Fruit fly (Drosophila melanogaster) whole organism, embryonic: Measurements from ENCODE around the gene RpS26.
A peak's percentile ranks its signal among the peaks of the same experiment; 100 is the strongest.

Source experiments
- Asciz ChIP-seq: fragments of 200-800 bp; sonication (Bioruptor generic); optimal IDR thresholded peaks from 2 replicates; lab custom pipeline; 2017; ENCODE audit warnings: missing biosample characterization, mild to moderate bottlenecking, missing genetic modification characterization, missing genetic modification reagents
- Awh ChIP-seq: fragments of 200-800 bp; sonication (Bioruptor generic); IDR thresholded peaks from 2 replicates; pipeline ENCODE4, ENCODE4 v1.3.6; 2022; ENCODE audit warnings: missing biosample characterization, missing genetic modification characterization
- Bteb2 ChIP-seq: fragments of 200-800 bp; sonication (Bioruptor generic); optimal IDR thresholded peaks from 2 replicates; lab custom pipeline; 2016; ENCODE audit warnings: missing biosample characterization, missing genetic modification characterization
- CG10321 ChIP-seq: fragments of 200-800 bp; sonication (Bioruptor generic); IDR thresholded peaks from 2 replicates; pipeline ENCODE4 v1.3.6; 2022; ENCODE audit warnings: missing biosample characterization, missing genetic modification characterization
- CG10543 ChIP-seq: fragments of 200-800 bp; sonication (Bioruptor generic); optimal IDR thresholded peaks from 3 replicates; lab custom pipeline; 2017; ENCODE audit warnings: missing biosample characterization, mild to moderate bottlenecking, missing genetic modification characterization, moderate library complexity
- CG10565 ChIP-seq: fragments of 200-800 bp; sonication (Bioruptor generic); optimal IDR thresholded peaks from 3 replicates; lab custom pipeline; 2016; ENCODE audit warnings: missing biosample characterization, mild to moderate bottlenecking, missing genetic modification characterization
- CG11247 ChIP-seq: fragments of 200-800 bp; sonication (Bioruptor generic); IDR thresholded peaks from 2 replicates; pipeline ENCODE4 v1.3.6; 2022; ENCODE audit warnings: missing biosample characterization, missing genetic modification characterization
- CG11398 ChIP-seq: fragments of 200-800 bp; sonication (Bioruptor generic); optimal IDR thresholded peaks from 2 replicates; lab custom pipeline; 2016; ENCODE audit warnings: missing biosample characterization, missing genetic modification characterization
- CG11504 ChIP-seq: fragments of 200-800 bp; sonication (Bioruptor generic); optimal IDR thresholded peaks from 3 replicates; lab custom pipeline; 2019; ENCODE audit warnings: missing biosample characterization, mild to moderate bottlenecking, missing genetic modification characterization, moderate library complexity
- CG12071 ChIP-seq: fragments of 200-800 bp; sonication (Bioruptor generic); optimal IDR thresholded peaks from 3 replicates; lab custom pipeline; 2018; ENCODE audit warnings: missing biosample characterization, mild to moderate bottlenecking, missing genetic modification characterization
- CG12659 ChIP-seq: fragments of 200-800 bp; sonication (Bioruptor generic); optimal IDR thresholded peaks from 3 replicates; lab custom pipeline; 2017; ENCODE audit warnings: mild to moderate bottlenecking, missing biosample characterization, missing genetic modification reagents, missing genetic modification characterization
- CG14050 ChIP-seq: fragments of 200-800 bp; sonication (Bioruptor generic); IDR thresholded peaks from 3 replicates; pipeline ENCODE4 v1.3.6; 2022; ENCODE audit warnings: missing biosample characterization, missing genetic modification characterization
- CG14860 ChIP-seq: fragments of 200-800 bp; sonication (Bioruptor generic); IDR thresholded peaks from 3 replicates; pipeline ENCODE4 v1.3.6; 2022; ENCODE audit warnings: missing biosample characterization, missing genetic modification characterization; ENCODE audit not compliant: partially characterized antibody
- CG17802 ChIP-seq: fragments of 200-800 bp; sonication (Bioruptor generic); optimal IDR thresholded peaks from 2 replicates; lab custom pipeline; 2018; ENCODE audit warnings: missing biosample characterization, mild to moderate bottlenecking, missing genetic modification characterization, moderate library complexity
- CG18262 ChIP-seq: fragments of 200-800 bp; optimal IDR thresholded peaks from 3 replicates; lab custom pipeline; 2019; ENCODE audit warnings: missing biosample characterization, mild to moderate bottlenecking, missing genetic modification characterization, moderate library complexity
- CG2129 ChIP-seq: fragments of 200-800 bp; sonication (Bioruptor generic); IDR thresholded peaks from 2 replicates; pipeline ENCODE4 v1.3.6; 2022; ENCODE audit warnings: missing biosample characterization, missing genetic modification characterization; ENCODE audit not compliant: partially characterized antibody
- CG2199 ChIP-seq: fragments of 200-800 bp; sonication (Bioruptor generic); IDR thresholded peaks from 3 replicates; pipeline ENCODE4 v1.3.6; 2022; ENCODE audit warnings: missing biosample characterization, missing genetic modification characterization
- CG2875 ChIP-seq: fragments of 200-800 bp; sonication (Bioruptor generic); optimal IDR thresholded peaks from 2 replicates; lab custom pipeline; 2017; ENCODE audit warnings: missing biosample characterization, mild to moderate bottlenecking, missing genetic modification characterization, missing genetic modification reagents
- CG2889 ChIP-seq: fragments of 200-800 bp; sonication (Bioruptor generic); IDR thresholded peaks from 3 replicates; pipeline ENCODE4 v1.3.6; 2022; ENCODE audit warnings: missing biosample characterization, missing genetic modification characterization
- CG31365 ChIP-seq: fragments of 200-800 bp; sonication (Bioruptor generic); optimal IDR thresholded peaks from 2 replicates; lab custom pipeline; 2018; ENCODE audit warnings: missing biosample characterization, mild to moderate bottlenecking, missing genetic modification characterization
- CG3163 ChIP-seq: fragments of 200-800 bp; sonication (Bioruptor generic); optimal IDR thresholded peaks from 3 replicates; lab custom pipeline; 2016; ENCODE audit warnings: missing biosample characterization, missing genetic modification characterization
- CG33213 ChIP-seq: fragments of 200-800 bp; sonication (Bioruptor generic); optimal IDR thresholded peaks from 3 replicates; lab custom pipeline; 2016; ENCODE audit warnings: missing biosample characterization, missing genetic modification characterization
- CG3726 ChIP-seq: fragments of 200-800 bp; sonication (Bioruptor generic); IDR thresholded peaks from 3 replicates; pipeline ENCODE4, ENCODE4 v1.3.6; 2022; ENCODE audit warnings: missing biosample characterization, missing genetic modification characterization
- CG5245 ChIP-seq: fragments of 200-800 bp; sonication (Bioruptor generic); optimal IDR thresholded peaks from 3 replicates; lab custom pipeline; 2016; ENCODE audit warnings: missing biosample characterization, missing genetic modification characterization
- CG6654 ChIP-seq: fragments of 200-800 bp; sonication (Bioruptor generic); optimal IDR thresholded peaks from 2 replicates; lab custom pipeline; 2017; ENCODE audit warnings: missing biosample characterization, mild to moderate bottlenecking, missing genetic modification characterization
- CG8281 ChIP-seq: fragments of 200-800 bp; sonication (Bioruptor generic); optimal IDR thresholded peaks from 2 replicates; lab custom pipeline; 2018; ENCODE audit warnings: missing biosample characterization, mild to moderate bottlenecking, missing genetic modification characterization, moderate library complexity
- CG9215 ChIP-seq: fragments of 200-800 bp; sonication (Bioruptor generic); IDR thresholded peaks from 2 replicates; pipeline ENCODE4 v1.3.6; 2022; ENCODE audit warnings: missing biosample characterization, missing genetic modification characterization
- Chrac-16 ChIP-seq: fragments of 200-800 bp; sonication (Bioruptor generic); optimal IDR thresholded peaks from 3 replicates; lab custom pipeline; 2016; ENCODE audit warnings: missing biosample characterization, missing genetic modification characterization
- Ets65A ChIP-seq: fragments of 200-800 bp; sonication (Bioruptor generic); peaks from one replicate; lab custom pipeline; 2016; ENCODE audit warnings: missing biosample characterization, missing genetic modification characterization
- Fer1 ChIP-seq: fragments of 200-800 bp; sonication (Bioruptor generic); optimal IDR thresholded peaks from 2 replicates; lab custom pipeline; 2017; ENCODE audit warnings: missing biosample characterization, mild to moderate bottlenecking, missing genetic modification characterization
- Gsc ChIP-seq: fragments of 200-800 bp; sonication (Bioruptor generic); IDR thresholded peaks from 2 replicates; pipeline ENCODE4 v1.3.6; 2022; ENCODE audit warnings: missing biosample characterization, missing genetic modification characterization
- HLH54F ChIP-seq: fragments of 200-800 bp; sonication (Bioruptor generic); optimal IDR thresholded peaks from 3 replicates; lab custom pipeline; 2016; ENCODE audit warnings: missing biosample characterization, missing genetic modification characterization
- Hr3 ChIP-seq: fragments of 200-800 bp; sonication (Bioruptor generic); optimal IDR thresholded peaks from 3 replicates; lab custom pipeline; 2016; ENCODE audit warnings: missing biosample characterization, missing genetic modification characterization
- Med ChIP-seq: fragments of 200-800 bp; sonication (Bioruptor generic); peaks from one replicate; lab custom pipeline; 2016; ENCODE audit warnings: missing biosample characterization, missing genetic modification characterization, mild to moderate bottlenecking, inconsistent platforms, moderate library complexity
- Opbp ChIP-seq: fragments of 200-800 bp; sonication (Bioruptor generic); IDR thresholded peaks from 3 replicates; pipeline ENCODE4 v1.3.6; 2022; ENCODE audit warnings: missing biosample characterization, missing genetic modification characterization; ENCODE audit not compliant: partially characterized antibody
- bowl ChIP-seq: fragments of 200-800 bp; sonication (Bioruptor generic); IDR thresholded peaks from 2 replicates; pipeline ENCODE4 v1.3.6; 2022; ENCODE audit warnings: missing biosample characterization, missing genetic modification characterization
- cas ChIP-seq: fragments of 200-800 bp; sonication (Bioruptor generic); IDR thresholded peaks from 2 replicates; pipeline ENCODE4 v1.3.6; 2022; ENCODE audit warnings: missing biosample characterization, missing genetic modification characterization
- chif ChIP-seq, 2 experiments: fragments of 200-800 bp; sonication (Bioruptor generic); optimal IDR thresholded peaks; 3 replicates each; lab custom pipeline; 2016; ENCODE audit warnings: missing biosample characterization in 2 of 2, missing genetic modification characterization in 2 of 2
- dysf ChIP-seq: fragments of 200-800 bp; sonication (Bioruptor generic); IDR thresholded peaks from 3 replicates; pipeline ENCODE4 v1.3.6; 2022; ENCODE audit warnings: missing biosample characterization, missing genetic modification characterization
- emc ChIP-seq: fragments of 200-800 bp; sonication (Bioruptor generic); optimal IDR thresholded peaks from 2 replicates; lab custom pipeline; 2016; ENCODE audit warnings: missing biosample characterization, missing genetic modification characterization
- ewg ChIP-seq: fragments of 200-800 bp; sonication (Bioruptor generic); optimal IDR thresholded peaks from 3 replicates; lab custom pipeline; 2017; ENCODE audit warnings: mild to moderate bottlenecking, missing biosample characterization, missing genetic modification reagents, missing genetic modification characterization
- fd96Cb ChIP-seq: fragments of 200-800 bp; sonication (Bioruptor generic); optimal IDR thresholded peaks from 2 replicates; lab custom pipeline; 2018; ENCODE audit warnings: missing biosample characterization, mild to moderate bottlenecking, missing genetic modification characterization, moderate library complexity
- ftz-f1 ChIP-seq: fragments of 200-800 bp; sonication (Bioruptor generic); optimal IDR thresholded peaks from 2 replicates; lab custom pipeline; 2016; ENCODE audit warnings: missing biosample characterization, missing genetic modification characterization
- kah ChIP-seq: fragments of 200-800 bp; sonication (Bioruptor generic); optimal IDR thresholded peaks from 2 replicates; lab custom pipeline; 2018; ENCODE audit warnings: missing biosample characterization, mild to moderate bottlenecking, missing genetic modification characterization
- nau ChIP-seq: fragments of 200-800 bp; sonication (Bioruptor generic); optimal IDR thresholded peaks from 3 replicates; lab custom pipeline; 2017; ENCODE audit warnings: missing biosample characterization, mild to moderate bottlenecking, missing genetic modification characterization, missing genetic modification reagents
- repo ChIP-seq: fragments of 200-800 bp; sonication (Bioruptor generic); optimal IDR thresholded peaks from 2 replicates; lab custom pipeline; 2016; ENCODE audit warnings: missing biosample characterization, missing genetic modification characterization
- sens ChIP-seq: fragments of 200-800 bp; sonication (Bioruptor generic); peaks from one replicate; lab custom pipeline; 2016; ENCODE audit warnings: missing biosample characterization, missing genetic modification characterization
- sob ChIP-seq: fragments of 200-800 bp; sonication (Bioruptor generic); IDR thresholded peaks from 2 replicates; pipeline ENCODE4 v1.3.6; 2022; ENCODE audit warnings: missing biosample characterization, missing genetic modification characterization
- tgo ChIP-seq: fragments of 200-800 bp; sonication (Bioruptor generic); IDR thresholded peaks from 3 replicates; pipeline ENCODE4 v1.3.6; 2022; ENCODE audit warnings: missing biosample characterization, missing genetic modification characterization
- trh ChIP-seq: fragments of 200-800 bp; sonication (Bioruptor generic); optimal IDR thresholded peaks from 2 replicates; lab custom pipeline; 2016; ENCODE audit warnings: missing biosample characterization, missing genetic modification characterization
- wek ChIP-seq: fragments of 200-800 bp; sonication (Bioruptor generic); optimal IDR thresholded peaks from 3 replicates; lab custom pipeline; 2018; ENCODE audit warnings: missing biosample characterization, mild to moderate bottlenecking, missing genetic modification characterization, moderate library complexity
- zen2 ChIP-seq: fragments of 200-800 bp; sonication (Bioruptor generic); IDR thresholded peaks from 3 replicates; pipeline ENCODE4 v1.3.6; 2022; ENCODE audit warnings: missing biosample characterization, missing genetic modification characterization; ENCODE audit not compliant: partially characterized antibody

Gene RpS26

dm6 chr2L:18441220-18441619 lies 1.9 kb downstream of the RpS26 start (continued):
- TF ChIP-seq Awh (GFP tag; lab: Robert Waterston, UW) (no peak), chif (GFP tag; optimal IDR thresholded peaks at IDR 0.05; lab: Kevin White, UChicago) (no peak), CG8281 (tag; lab: Kevin White, UChicago) (no peak), ewg (no peak), CG18262 (peak; percentile 4), CG2889 (GFP tag; lab: Robert Waterston, UW) (no peak), Bteb2 (GFP tag; lab: Kevin White, UChicago) (no peak), CG33213 (GFP tag; lab: Kevin White, UChicago) (no peak), trh (GFP tag; lab: Kevin White, UChicago) (no peak), bowl (GFP tag; lab: Robert Waterston, UW) (no peak), CG3726 (GFP tag; lab: Robert Waterston, UW) (no peak), CG9215 (GFP tag; lab: Robert Waterston, UW) (no peak), repo (GFP tag; lab: Kevin White, UChicago) (no peak), CG11247 (GFP tag; lab: Robert Waterston, UW) (peak; percentile 37; the same call in 1 of the 2 replicates), CG6654 (GFP tag; lab: Kevin White, UChicago) (no peak), nau (GFP tag; lab: Kevin White, UChicago) (no peak), CG12071 (no peak), wek (GFP tag; lab: Kevin White, UChicago) (no peak), tgo (GFP tag; lab: Robert Waterston, UW) (no peak), CG11504 (peak; percentile 58), emc (GFP tag; lab: Kevin White, UChicago) (no peak), Asciz (GFP tag; lab: Kevin White, UChicago) (no peak), CG2129 (GFP tag; lab: Robert Waterston, UW) (no peak), CG10543 (no peak), CG14860 (GFP tag; lab: Robert Waterston, UW) (peak; percentile 46; the same call in 1 of the 3 replicates), Gsc (no peak), Chrac-16 (GFP tag; lab: Kevin White, UChicago) (peak; percentile 0), HLH54F (GFP tag; lab: Kevin White, UChicago) (no peak), CG5245 (GFP tag; lab: Kevin White, UChicago) (no peak), CG17802 (tag; lab: Kevin White, UChicago) (no peak), kah (GFP tag; lab: Kevin White, UChicago) (no peak), CG12659 (GFP tag; lab: Kevin White, UChicago) (peak; percentile 30), ftz-f1 (no peak), sens (GFP tag; lab: Kevin White, UChicago) (peak; percentile 44), CG10565 (GFP tag; lab: Kevin White, UChicago) (no peak), CG3163 (GFP tag; lab: Kevin White, UChicago) (no peak), CG11398 (GFP tag; lab: Kevin White, UChicago) (no peak), Hr3 (GFP tag; lab: Kevin White, UChicago) (no peak), Med (peak; percentile 87), sob (0 out of 2 replicates have a peak, but pooled peaks have one; percentile 40), Fer1 (GFP tag; lab: Kevin White, UChicago) (no peak), dysf (GFP tag; lab: Robert Waterston, UW) (peak; percentile 47; the same call in 1 of the 3 replicates), CG2199 (GFP tag; lab: Robert Waterston, UW) (peak; percentile 98), Opbp (GFP tag; lab: Robert Waterston, UW) (peak; percentile 61; the same call in 1 of the 3 replicates), CG31365 (no peak), cas (no peak), zen2 (GFP tag; lab: Robert Waterston, UW) (no peak), CG14050 (0 out of 3 replicates have a peak, but pooled peaks have one; percentile 10), Ets65A (GFP tag; lab: Kevin White, UChicago) (peak; percentile 52), CG10321 (GFP tag; lab: Robert Waterston, UW) (peak; percentile 15; the same call in 1 of the 2 replicates), fd96Cb (tag; lab: Kevin White, UChicago) (no peak), CG2875 (GFP tag; lab: Kevin White, UChicago) (peak; percentile 17)
